Worm (Caenorhabditis elegans): ENCODE data around the gene Y73F4A.2.
A peak's percentile ranks its signal among the peaks of the same experiment; 100 is the strongest.

DNA sequence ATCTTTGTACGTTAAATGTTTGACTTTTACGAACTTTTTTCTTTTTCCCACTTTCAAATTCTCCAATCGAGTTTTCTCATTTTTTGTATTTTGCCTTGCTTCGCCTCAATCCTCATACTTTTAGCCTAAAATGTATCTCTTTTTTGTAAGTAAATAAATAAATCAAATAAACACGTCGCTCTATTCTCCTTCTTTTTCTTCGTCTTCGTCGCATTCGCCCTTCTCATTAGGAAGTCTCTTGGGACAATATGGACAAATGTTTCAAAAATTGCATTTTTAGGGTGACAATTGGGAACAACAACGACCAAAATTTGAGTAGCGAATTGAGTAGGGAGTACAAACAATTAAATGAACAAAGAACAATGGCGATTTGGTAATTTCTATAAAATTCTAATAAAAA is 48.9 kb upstream of the Y73F4A.2 start:
- TF ChIP-seq dao-5 (tag; optimal IDR thresholded peaks at IDR 0.05) (no peak), him-1 (tag; optimal IDR thresholded peaks at IDR 0.05) (peak; percentile 17), W03F9.2 (tag; optimal IDR thresholded peaks at IDR 0.05) (no peak)

Data from whole organism, L4/young adult.